Worm (Caenorhabditis elegans) whole organism, L1 larva: ENCODE results near the gene F53A9.9.

ENCODE experiments used
- fkh-10 ChIP-seq: sonication (generic microtip); optimal IDR thresholded peaks from 2 replicates; lab custom pipeline; 2017; ENCODE audit warnings: missing biosample characterization, missing genetic modification reagents, missing genetic modification characterization
- mep-1 ChIP-seq: fragments of 150-350 bp; optimal IDR thresholded peaks from 2 replicates; lab custom pipeline; 2014; ENCODE audit warnings: missing biosample characterization, missing genetic modification characterization
- nhr-77 ChIP-seq: fragments of 150-350 bp; optimal IDR thresholded peaks from 2 replicates; lab custom pipeline; 2014; ENCODE audit warnings: missing biosample characterization, missing genetic modification characterization
- sup-37 ChIP-seq: fragments of 200-800 bp; sonication (Bioruptor generic); optimal IDR thresholded peaks from 2 replicates; lab custom pipeline; 2018; ENCODE audit warnings: mild to moderate bottlenecking, missing genetic modification characterization, missing compliant biosample characterization
- unc-62 ChIP-seq: fragments of 150-350 bp; optimal IDR thresholded peaks from 2 replicates; lab custom pipeline; 2014; ENCODE audit warnings: missing biosample characterization, missing genetic modification reagents, missing genetic modification characterization

DNA sequence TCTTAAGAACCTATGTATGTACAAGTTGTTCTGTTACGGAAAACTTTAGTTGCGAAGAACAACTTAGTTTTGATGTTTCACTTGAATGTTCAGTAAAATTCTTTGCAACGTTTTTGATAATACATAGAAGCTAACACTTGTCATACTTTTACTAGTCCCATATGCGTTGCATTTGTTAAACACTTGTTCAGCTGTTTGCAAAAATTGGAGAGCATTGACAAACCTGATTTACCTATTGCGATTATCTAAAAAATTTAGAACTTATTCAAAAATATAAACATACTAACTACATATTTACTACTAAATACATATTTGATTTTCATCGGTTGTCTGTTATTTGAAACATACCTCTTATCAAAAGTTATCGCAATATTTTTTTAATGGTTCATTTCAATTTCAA, 2.4 kb downstream of the F53A9.9 start:
- TF ChIP-seq fkh-10 (GFP tag; lab: Kevin White, UChicago), result no peak
- no peak for TF ChIP-seq nhr-77 (tag; lab: Kevin White, UChicago)
- no peak for TF ChIP-seq mep-1 (tag; lab: Kevin White, UChicago)
- no peak for TF ChIP-seq unc-62
- no peak for TF ChIP-seq sup-37
